Worm (Caenorhabditis elegans): ENCODE results near the gene srsx-25.

ce11 chrIV:13415739-13416271 lies 50.8 kb downstream of the srsx-25 start, which contains the start of the genes pik-1 and aptf-2:
- TF ChIP-seq ama-1 (optimal IDR thresholded peaks at IDR 0.05) = no peak
- no peak for TF ChIP-seq unc-62 (GFP tag; optimal IDR thresholded peaks at IDR 0.05)
- no peak for TF ChIP-seq nhr-23 (tag; optimal IDR thresholded peaks at IDR 0.05)
- TF ChIP-seq elt-3 (tag; optimal IDR thresholded peaks at IDR 0.05) = no peak
- TF ChIP-seq fos-1 (tag; optimal IDR thresholded peaks at IDR 0.05) = no peak

Measured in whole organism, L2 larva.